Fruit fly (Drosophila melanogaster) whole organism, embryonic: ENCODE measurements around the gene Mst77F.

Experiments used
- ATbp ChIP-seq: fragments of 200-800 bp; sonication (Bioruptor generic); optimal IDR thresholded peaks from 2 replicates; lab custom pipeline; 2017; ENCODE audit warnings: missing biosample characterization, mild to moderate bottlenecking, missing genetic modification characterization, missing genetic modification reagents
- Awh ChIP-seq: fragments of 200-800 bp; sonication (Bioruptor generic); IDR thresholded peaks from 2 replicates; pipeline ENCODE4, ENCODE4 v1.3.6; 2022; ENCODE audit warnings: missing biosample characterization, missing genetic modification characterization
- CG10543 ChIP-seq: fragments of 200-800 bp; sonication (Bioruptor generic); optimal IDR thresholded peaks from 3 replicates; lab custom pipeline; 2017; ENCODE audit warnings: missing biosample characterization, mild to moderate bottlenecking, missing genetic modification characterization, moderate library complexity
- CG10565 ChIP-seq: fragments of 200-800 bp; sonication (Bioruptor generic); optimal IDR thresholded peaks from 3 replicates; lab custom pipeline; 2016; ENCODE audit warnings: missing biosample characterization, mild to moderate bottlenecking, missing genetic modification characterization
- CG11695 ChIP-seq: fragments of 200-800 bp; sonication (Bioruptor generic); IDR thresholded peaks from 3 replicates; pipeline ENCODE4 v1.3.6; 2022; ENCODE audit warnings: missing biosample characterization, missing genetic modification characterization
- CG15011 ChIP-seq: fragments of 200-800 bp; sonication (Bioruptor generic); optimal IDR thresholded peaks from 3 replicates; lab custom pipeline; 2018; ENCODE audit warnings: missing biosample characterization, mild to moderate bottlenecking, missing genetic modification characterization
- CG1529 ChIP-seq: fragments of 200-800 bp; sonication (Bioruptor generic); optimal IDR thresholded peaks from 3 replicates; lab custom pipeline; 2018; ENCODE audit warnings: missing biosample characterization, missing genetic modification characterization
- CG1647 ChIP-seq: fragments of 200-800 bp; sonication (Bioruptor generic); optimal IDR thresholded peaks from 3 replicates; lab custom pipeline; 2016; ENCODE audit warnings: missing biosample characterization, missing genetic modification characterization
- CG16779 ChIP-seq: fragments of 200-800 bp; sonication (Bioruptor generic); IDR thresholded peaks from 2 replicates; pipeline ENCODE4 v1.3.6; 2022; ENCODE audit warnings: missing biosample characterization, missing genetic modification characterization
- CG16813 ChIP-seq: fragments of 200-800 bp; sonication (Bioruptor generic); IDR thresholded peaks from 3 replicates; pipeline ENCODE4 v1.3.6; 2022; ENCODE audit warnings: missing biosample characterization, missing genetic modification characterization; ENCODE audit not compliant: partially characterized antibody
- CG17385 ChIP-seq: fragments of 200-800 bp; sonication (Bioruptor generic); optimal IDR thresholded peaks from 3 replicates; lab custom pipeline; 2018; ENCODE audit warnings: missing biosample characterization, mild to moderate bottlenecking, missing genetic modification characterization
- CG2129 ChIP-seq: fragments of 200-800 bp; sonication (Bioruptor generic); IDR thresholded peaks from 2 replicates; pipeline ENCODE4 v1.3.6; 2022; ENCODE audit warnings: missing biosample characterization, missing genetic modification characterization; ENCODE audit not compliant: partially characterized antibody
- CG2889 ChIP-seq: fragments of 200-800 bp; sonication (Bioruptor generic); IDR thresholded peaks from 3 replicates; pipeline ENCODE4 v1.3.6; 2022; ENCODE audit warnings: missing biosample characterization, missing genetic modification characterization
- CG32767 ChIP-seq: fragments of 200-800 bp; sonication (Bioruptor generic); IDR thresholded peaks from 2 replicates; pipeline ENCODE4 v1.3.6; 2022; ENCODE audit warnings: missing biosample characterization, missing genetic modification characterization
- CG3995 ChIP-seq: fragments of 200-800 bp; sonication (Bioruptor generic); optimal IDR thresholded peaks from 3 replicates; lab custom pipeline; 2016; ENCODE audit warnings: missing biosample characterization, missing genetic modification characterization
- CG8290 ChIP-seq, 3 experiments: fragments of 200-800 bp; sonication (Bioruptor generic); optimal IDR thresholded peaks; 2 replicates each; lab custom pipeline; 2016 to 2019; ENCODE audit warnings: missing biosample characterization in 3 of 3, missing genetic modification characterization in 3 of 3, mild to moderate bottlenecking in 2 of 3, moderate library complexity in 1 of 3
- CG9437 ChIP-seq: fragments of 200-800 bp; sonication (Bioruptor generic); optimal IDR thresholded peaks from 2 replicates; lab custom pipeline; 2018; ENCODE audit warnings: missing biosample characterization, mild to moderate bottlenecking, missing genetic modification characterization
- CrebB ChIP-seq: fragments of 200-800 bp; sonication (Bioruptor generic); optimal IDR thresholded peaks from 3 replicates; lab custom pipeline; 2018; ENCODE audit warnings: missing biosample characterization, mild to moderate bottlenecking, missing genetic modification characterization
- D19A ChIP-seq: fragments of 200-800 bp; optimal IDR thresholded peaks from 3 replicates; lab custom pipeline; 2019; ENCODE audit warnings: missing biosample characterization, mild to moderate bottlenecking, missing genetic modification characterization, moderate library complexity
- Doc3 ChIP-seq: fragments of 200-800 bp; sonication (Bioruptor generic); IDR thresholded peaks from 3 replicates; pipeline ENCODE4 v1.3.6; 2022; ENCODE audit warnings: missing biosample characterization, missing genetic modification characterization; ENCODE audit not compliant: partially characterized antibody
- Dref ChIP-seq: fragments of 200-800 bp; sonication (Bioruptor generic); IDR thresholded peaks from 2 replicates; pipeline ENCODE4 v1.3.6; 2022; ENCODE audit warnings: missing biosample characterization, missing genetic modification characterization
- Ets65A ChIP-seq: fragments of 200-800 bp; sonication (Bioruptor generic); peaks from one replicate; lab custom pipeline; 2016; ENCODE audit warnings: missing biosample characterization, missing genetic modification characterization
- HHEX ChIP-seq: fragments of 200-800 bp; sonication (Bioruptor generic); optimal IDR thresholded peaks from 3 replicates; lab custom pipeline; 2017; ENCODE audit warnings: missing biosample characterization, mild to moderate bottlenecking, missing genetic modification characterization, missing genetic modification reagents
- Hand ChIP-seq: fragments of 200-800 bp; sonication (Bioruptor generic); optimal IDR thresholded peaks from 2 replicates; lab custom pipeline; 2017; ENCODE audit warnings: mild to moderate bottlenecking, missing biosample characterization, missing genetic modification reagents, missing genetic modification characterization
- Hr39 ChIP-seq: fragments of >200 bp; optimal IDR thresholded peaks from 2 replicates; lab custom pipeline; 2017
- Kr ChIP-seq: fragments of 200-800 bp; sonication (Bioruptor generic); optimal IDR thresholded peaks from 2 replicates; lab custom pipeline; 2017; ENCODE audit warnings: missing biosample characterization, mild to moderate bottlenecking, missing genetic modification characterization
- Neu2 ChIP-seq: fragments of 200-800 bp; sonication (Bioruptor generic); optimal IDR thresholded peaks from 3 replicates; lab custom pipeline; 2016; ENCODE audit warnings: missing biosample characterization, missing genetic modification characterization, borderline replicate concordance
- NfI ChIP-seq: fragments of 200-800 bp; sonication (Bioruptor generic); optimal IDR thresholded peaks from 3 replicates; lab custom pipeline; 2018; ENCODE audit warnings: missing biosample characterization, mild to moderate bottlenecking, missing genetic modification characterization, moderate library complexity
- Pdp1 ChIP-seq, 2 experiments: fragments of 200-800 bp; sonication (Bioruptor generic); optimal IDR thresholded peaks; 3 replicates each; lab custom pipeline; 2016; ENCODE audit warnings: missing biosample characterization in 2 of 2, missing genetic modification characterization in 2 of 2, mild to moderate bottlenecking in 1 of 2, moderate library complexity in 1 of 2
- Ptx1 ChIP-seq: fragments of 200-800 bp; sonication (Bioruptor generic); IDR thresholded peaks from 2 replicates; pipeline ENCODE4 v1.3.6; 2022; ENCODE audit warnings: missing biosample characterization, missing genetic modification characterization
- Six4 ChIP-seq: fragments of 200-800 bp; sonication (Bioruptor generic); optimal IDR thresholded peaks from 2 replicates; lab custom pipeline; 2016; ENCODE audit warnings: missing biosample characterization, missing genetic modification characterization
- Sry-δ ChIP-seq: fragments of 200-800 bp; sonication (Bioruptor generic); optimal IDR thresholded peaks from 2 replicates; lab custom pipeline; 2016; ENCODE audit warnings: missing biosample characterization, missing genetic modification characterization
- amos ChIP-seq: fragments of 200-800 bp; sonication (Bioruptor generic); IDR thresholded peaks from 2 replicates; pipeline ENCODE4 v1.3.6; 2022; ENCODE audit warnings: missing biosample characterization, missing genetic modification characterization; ENCODE audit not compliant: partially characterized antibody
- chinmo ChIP-seq: fragments of 200-800 bp; sonication (Bioruptor generic); IDR thresholded peaks from 4 replicates; pipeline ENCODE4 v1.3.6; 2022; ENCODE audit warnings: missing biosample characterization, missing genetic modification characterization; ENCODE audit not compliant: partially characterized antibody
- fd102C ChIP-seq: fragments of 200-800 bp; sonication (Bioruptor generic); optimal IDR thresholded peaks from 2 replicates; lab custom pipeline; 2018; ENCODE audit warnings: missing biosample characterization, mild to moderate bottlenecking, missing genetic modification characterization, moderate library complexity
- fd64A ChIP-seq: fragments of 200-800 bp; sonication (Bioruptor generic); optimal IDR thresholded peaks from 3 replicates; lab custom pipeline; 2018; ENCODE audit warnings: missing biosample characterization, mild to moderate bottlenecking, missing genetic modification characterization
- fru ChIP-seq: fragments of >200 bp; optimal IDR thresholded peaks from 2 replicates; lab custom pipeline; 2017
- ftz-f1 ChIP-seq: fragments of 200-800 bp; sonication (Bioruptor generic); optimal IDR thresholded peaks from 2 replicates; lab custom pipeline; 2016; ENCODE audit warnings: missing biosample characterization, missing genetic modification characterization
- gcm ChIP-seq: fragments of 200-800 bp; sonication (Bioruptor generic); optimal IDR thresholded peaks from 2 replicates; lab custom pipeline; 2019; ENCODE audit warnings: missing biosample characterization, mild to moderate bottlenecking, missing genetic modification characterization, moderate library complexity
- inv ChIP-seq: fragments of 200-800 bp; sonication (Bioruptor generic); IDR thresholded peaks from 2 replicates; pipeline ENCODE4 v1.3.6; 2022; ENCODE audit warnings: missing biosample characterization, missing genetic modification characterization; ENCODE audit not compliant: partially characterized antibody
- jing ChIP-seq: fragments of 200-800 bp; sonication (Bioruptor generic); optimal IDR thresholded peaks from 2 replicates; lab custom pipeline; 2018; ENCODE audit warnings: missing biosample characterization, mild to moderate bottlenecking, missing genetic modification characterization
- knrl ChIP-seq: fragments of 200-800 bp; sonication (Bioruptor generic); IDR thresholded peaks from 3 replicates; pipeline ENCODE4 v1.3.6; 2022; ENCODE audit warnings: missing biosample characterization, missing genetic modification characterization; ENCODE audit not compliant: partially characterized antibody
- peb ChIP-seq: fragments of 200-800 bp; sonication (Bioruptor generic); IDR thresholded peaks from 2 replicates; pipeline ENCODE4 v1.3.6; 2022; ENCODE audit warnings: missing biosample characterization, missing genetic modification characterization
- pho ChIP-seq: fragments of 200-800 bp; sonication (Bioruptor generic); optimal IDR thresholded peaks from 2 replicates; lab custom pipeline; 2016; ENCODE audit warnings: missing biosample characterization, missing genetic modification characterization
- pita ChIP-seq: fragments of 200-800 bp; sonication (Bioruptor generic); optimal IDR thresholded peaks from 2 replicates; lab custom pipeline; 2017; ENCODE audit warnings: missing biosample characterization, mild to moderate bottlenecking, missing genetic modification characterization
- sim ChIP-seq: fragments of 200-800 bp; sonication (Bioruptor generic); IDR thresholded peaks from 2 replicates; pipeline ENCODE4 v1.3.6; 2022; ENCODE audit warnings: missing biosample characterization, missing genetic modification characterization
- slp2 ChIP-seq: fragments of 200-800 bp; sonication (Bioruptor generic); optimal IDR thresholded peaks from 2 replicates; lab custom pipeline; 2016; ENCODE audit warnings: missing biosample characterization, missing genetic modification characterization
- sna ChIP-seq: fragments of 200-800 bp; sonication (Bioruptor generic); IDR thresholded peaks from 2 replicates; pipeline ENCODE4 v1.3.6; 2022; ENCODE audit warnings: missing biosample characterization, missing genetic modification characterization; ENCODE audit not compliant: partially characterized antibody
- sug ChIP-seq: fragments of 200-800 bp; optimal IDR thresholded peaks from 2 replicates; lab custom pipeline; 2019; ENCODE audit warnings: missing biosample characterization, mild to moderate bottlenecking, missing genetic modification characterization, moderate library complexity
- toy ChIP-seq: fragments of 200-800 bp; sonication (Bioruptor generic); IDR thresholded peaks from 2 replicates; pipeline ENCODE4 v1.3.6; 2022; ENCODE audit warnings: missing biosample characterization, missing genetic modification characterization
- usp ChIP-seq: fragments of >200 bp; optimal IDR thresholded peaks from 2 replicates; lab custom pipeline; 2017; ENCODE audit warnings: missing biosample characterization, missing genetic modification characterization

The Mst77F gene

dm6 chr3L:20837831-20838301 is 20.0 kb upstream of the Mst77F start (continued):
- TF ChIP-seq ftz-f1 (no peak), pita (GFP tag; lab: Kevin White, UChicago) (no peak), CG32767 (GFP tag; lab: Robert Waterston, UW) (no peak), CG10543 (GFP tag; lab: Kevin White, UChicago) (peak; percentile 38), HHEX (no peak), D19A (tag; lab: Kevin White, UChicago) (no peak), slp2 (GFP tag; lab: Kevin White, UChicago) (no peak), Hand (GFP tag; lab: Kevin White, UChicago) (no peak), Neu2 (GFP tag; lab: Kevin White, UChicago) (no peak), pho (GFP tag; lab: Kevin White, UChicago) (no peak), fd102C (no peak), fd64A (GFP tag; lab: Kevin White, UChicago) (no peak), Awh (no peak), CrebB (no peak), peb (no peak), Doc3 (GFP tag; lab: Robert Waterston, UW) (no peak), sna (no peak), Hr39 (no peak), gcm (GFP tag; lab: Kevin White, UChicago) (no peak), Kr (no peak), CG8290 (GFP tag; optimal IDR thresholded peaks at IDR 0.05; lab: Kevin White, UChicago) (no peak), CG8290 (tag; optimal IDR thresholded peaks at IDR 0.05; lab: Kevin White, UChicago) (peak in 1 of 2 experiments; percentile 1), chinmo (GFP tag; lab: Robert Waterston, UW) (peak; percentile 57; the same call in 1 of the 4 replicates), CG10565 (GFP tag; lab: Kevin White, UChicago) (no peak), jing (GFP tag; lab: Kevin White, UChicago) (no peak), CG2889 (GFP tag; lab: Robert Waterston, UW) (no peak), NfI (no peak), CG9437 (GFP tag; lab: Kevin White, UChicago) (peak; percentile 29), CG11695 (no peak), CG15011 (GFP tag; lab: Kevin White, UChicago) (no peak), CG16813 (no peak), knrl (GFP tag; lab: Robert Waterston, UW) (no peak), usp (GFP tag; lab: Kevin White, UChicago) (no peak), CG1529 (GFP tag; lab: Kevin White, UChicago) (no peak), CG3995 (GFP tag; lab: Kevin White, UChicago) (no peak), amos (peak; percentile 29; the same call in 1 of the 2 replicates), sug (tag; lab: Kevin White, UChicago) (peak; percentile 55), CG16779 (no peak), Ets65A (GFP tag; lab: Kevin White, UChicago) (no peak), sim (GFP tag; lab: Robert Waterston, UW) (no peak), CG17385 (no peak), fru (lab: Kevin White, UChicago) (no peak), Dref (GFP tag; lab: Robert Waterston, UW) (no peak), Sry-δ (GFP tag; lab: Kevin White, UChicago) (no peak), toy (no peak), Six4 (no peak), Pdp1 (GFP tag; optimal IDR thresholded peaks at IDR 0.05; lab: Kevin White, UChicago) (peak in 1 of 2 experiments; percentile 89), inv (GFP tag; lab: Robert Waterston, UW) (no peak), Ptx1 (GFP tag; lab: Robert Waterston, UW) (no peak), CG2129 (GFP tag; lab: Robert Waterston, UW) (no peak), ATbp (GFP tag; lab: Kevin White, UChicago) (no peak), CG1647 (GFP tag; lab: Kevin White, UChicago) (no peak)
